Fruit fly (Drosophila melanogaster) whole organism, adult: ENCODE measurements around the gene Tim17b1.
A peak's percentile ranks its signal among the peaks of the same experiment; 100 is the strongest.

Experiments used
- CG11617 ChIP-seq: fragments of 200-800 bp; sonication (Bioruptor generic); optimal IDR thresholded peaks from 2 replicates; lab custom pipeline; 2017; ENCODE audit warnings: mild to moderate bottlenecking, missing biosample characterization, missing genetic modification reagents, missing genetic modification characterization
- CG12768 ChIP-seq: fragments of 200-800 bp; sonication (Bioruptor generic); optimal IDR thresholded peaks from 2 replicates; lab custom pipeline; 2017; ENCODE audit warnings: missing biosample characterization, missing genetic modification characterization, mild to moderate bottlenecking, moderate library complexity, missing genetic modification reagents
- CG14711 ChIP-seq: fragments of 200-800 bp; sonication (Bioruptor generic); optimal IDR thresholded peaks from 2 replicates; lab custom pipeline; 2018; ENCODE audit warnings: missing biosample characterization, mild to moderate bottlenecking, missing genetic modification characterization, moderate library complexity
- CG1620 ChIP-seq: fragments of 200-800 bp; sonication (Bioruptor generic); optimal IDR thresholded peaks from 2 replicates; lab custom pipeline; 2016; ENCODE audit warnings: missing biosample characterization, missing genetic modification characterization
- CG33017 ChIP-seq: fragments of 200-800 bp; sonication (Bioruptor generic); optimal IDR thresholded peaks from 2 replicates; lab custom pipeline; 2018; ENCODE audit warnings: missing biosample characterization, mild to moderate bottlenecking, missing genetic modification characterization, moderate library complexity
- CG5204 ChIP-seq: fragments of 200-800 bp; sonication (Bioruptor generic); optimal IDR thresholded peaks from 2 replicates; lab custom pipeline; 2016; ENCODE audit warnings: missing biosample characterization, missing genetic modification characterization
- CG7045 ChIP-seq: fragments of 200-800 bp; sonication (Bioruptor generic); optimal IDR thresholded peaks from 2 replicates; lab custom pipeline; 2017; ENCODE audit warnings: missing biosample characterization, mild to moderate bottlenecking, missing genetic modification characterization
- CG7101 ChIP-seq: fragments of 200-800 bp; sonication (Bioruptor generic); optimal IDR thresholded peaks from 2 replicates; lab custom pipeline; 2018; ENCODE audit warnings: missing biosample characterization, mild to moderate bottlenecking, missing genetic modification characterization, moderate library complexity
- Clk ChIP-seq: fragments of 200-800 bp; sonication (Bioruptor generic); optimal IDR thresholded peaks from 2 replicates; lab custom pipeline; 2017; ENCODE audit warnings: missing biosample characterization, missing genetic modification characterization
- Crg-1 ChIP-seq: fragments of 200-800 bp; sonication (Bioruptor generic); optimal IDR thresholded peaks from 2 replicates; lab custom pipeline; 2016; ENCODE audit warnings: missing biosample characterization, missing genetic modification characterization
- Hr96 ChIP-seq: fragments of 200-800 bp; sonication (Bioruptor generic); optimal IDR thresholded peaks from 2 replicates; lab custom pipeline; 2016; ENCODE audit warnings: missing biosample characterization, missing genetic modification characterization
- Mnt ChIP-seq: fragments of 200-800 bp; sonication (Bioruptor generic); optimal IDR thresholded peaks from 2 replicates; lab custom pipeline; 2016; ENCODE audit warnings: missing biosample characterization, mild to moderate bottlenecking, missing genetic modification characterization
- bab1 ChIP-seq: fragments of 200-800 bp; sonication (Bioruptor generic); optimal IDR thresholded peaks from 3 replicates; lab custom pipeline; 2019; ENCODE audit warnings: missing biosample characterization, mild to moderate bottlenecking, missing genetic modification characterization, moderate library complexity
- cic ChIP-seq: fragments of 200-800 bp; sonication (Bioruptor generic); optimal IDR thresholded peaks from 2 replicates; lab custom pipeline; 2017; ENCODE audit warnings: missing biosample characterization, mild to moderate bottlenecking, missing genetic modification characterization, moderate library complexity
- cnc ChIP-seq, 2 experiments: fragments of >200 bp; optimal IDR thresholded peaks; 2 replicates each; lab custom pipeline; 2017
- kay ChIP-seq: fragments of 200-800 bp; sonication (Bioruptor generic); peaks from one replicate; lab custom pipeline; 2016; ENCODE audit warnings: missing biosample characterization, missing genetic modification characterization, borderline replicate concordance
- ovo ChIP-seq: fragments of 200-800 bp; sonication (Bioruptor generic); optimal IDR thresholded peaks from 2 replicates; lab custom pipeline; 2016; ENCODE audit warnings: missing biosample characterization, missing genetic modification characterization
- pad ChIP-seq: fragments of 200-800 bp; sonication (Bioruptor generic); optimal IDR thresholded peaks from 3 replicates; lab custom pipeline; 2017; ENCODE audit warnings: missing biosample characterization, missing genetic modification characterization, mild to moderate bottlenecking, moderate library complexity, missing genetic modification reagents
- tj ChIP-seq: fragments of 200-800 bp; sonication (Bioruptor generic); optimal IDR thresholded peaks from 3 replicates; lab custom pipeline; 2017; ENCODE audit warnings: missing biosample characterization, mild to moderate bottlenecking, missing genetic modification characterization, moderate library complexity
- toe ChIP-seq: fragments of 200-800 bp; sonication (Bioruptor generic); optimal IDR thresholded peaks from 2 replicates; lab custom pipeline; 2016; ENCODE audit warnings: missing biosample characterization, missing genetic modification characterization

Gene Tim17b1

dm6 chr3R:5281094-5281493 lies 18.9 kb upstream of the Tim17b1 start:
- TF ChIP-seq tj (GFP tag; lab: Kevin White, UChicago) = peak; percentile 91
- TF ChIP-seq cic (GFP tag; lab: Kevin White, UChicago) = no peak

- TF ChIP-seq tj (GFP tag; lab: Kevin White, UChicago) (no peak), Mnt (GFP tag; lab: Kevin White, UChicago) (peak; percentile 8), cic (GFP tag; lab: Kevin White, UChicago) (no peak), CG12768 (GFP tag; lab: Kevin White, UChicago) (no peak), ovo (GFP tag; lab: Kevin White, UChicago) (no peak), Hr96 (peak; percentile 26), kay (GFP tag; lab: Kevin White, UChicago) (no peak), CG7045 (GFP tag; lab: Kevin White, UChicago) (peak; percentile 19)
These were observed 17.1 kb upstream of the Tim17b1 start for dm6 chr3R:5282755-5283359.

dm6 chr3R:5283360-5283963 lies 16.5 kb upstream of the Tim17b1 start:
- TF ChIP-seq CG7045 (GFP tag; lab: Kevin White, UChicago) (peak; percentile 91), toe (GFP tag; lab: Kevin White, UChicago) (peak; percentile 76), bab1 (GFP tag; lab: Kevin White, UChicago) (peak; percentile 45), kay (GFP tag; lab: Kevin White, UChicago) (peak; percentile 76), Hr96 (peak; percentile 81), cnc (optimal IDR thresholded peaks at IDR 0.05; lab: Kevin White, UChicago) (no peak), Crg-1 (GFP tag; lab: Kevin White, UChicago) (peak; percentile 56), CG11617 (GFP tag; lab: Kevin White, UChicago) (peak; percentile 86), tj (GFP tag; lab: Kevin White, UChicago) (peak; percentile 68), CG12768 (GFP tag; lab: Kevin White, UChicago) (peak; percentile 89), CG1620 (peak; percentile 45), ovo (GFP tag; lab: Kevin White, UChicago) (peak; percentile 43), CG14711 (tag; lab: Kevin White, UChicago) (peak; percentile 59), cic (GFP tag; lab: Kevin White, UChicago) (peak; percentile 52), CG33017 (tag; lab: Kevin White, UChicago) (peak; percentile 83), CG5204 (GFP tag; lab: Kevin White, UChicago) (peak; percentile 92), pad (peak; percentile 61), CG7101 (tag; lab: Kevin White, UChicago) (peak; percentile 75), Clk (GFP tag; lab: Kevin White, UChicago) (peak; percentile 70), Mnt (GFP tag; lab: Kevin White, UChicago) (peak; percentile 63)

dm6 chr3R:5285937-5286336 lies 14.0 kb upstream of the Tim17b1 start:
- TF ChIP-seq tj (GFP tag; lab: Kevin White, UChicago) = no peak
- no peak for TF ChIP-seq Hr96
- TF ChIP-seq cnc (optimal IDR thresholded peaks at IDR 0.05; lab: Kevin White, UChicago) = no peak
- no peak for TF ChIP-seq Mnt (GFP tag; lab: Kevin White, UChicago)
- no peak for TF ChIP-seq CG7045 (GFP tag; lab: Kevin White, UChicago)
- no peak for TF ChIP-seq Crg-1 (GFP tag; lab: Kevin White, UChicago)
- TF ChIP-seq CG12768 (GFP tag; lab: Kevin White, UChicago) = no peak
- TF ChIP-seq cic (GFP tag; lab: Kevin White, UChicago) = no peak
- no peak for TF ChIP-seq toe (GFP tag; lab: Kevin White, UChicago)
- TF ChIP-seq CG7101 (tag; lab: Kevin White, UChicago) = no peak
- no peak for TF ChIP-seq CG1620
- TF ChIP-seq ovo (GFP tag; lab: Kevin White, UChicago) = no peak
- no peak for TF ChIP-seq CG33017 (tag; lab: Kevin White, UChicago)
- TF ChIP-seq CG14711 (tag; lab: Kevin White, UChicago) = no peak

- TF ChIP-seq CG7101 (tag; lab: Kevin White, UChicago) = no peak
- TF ChIP-seq cic (GFP tag; lab: Kevin White, UChicago) = peak; percentile 36
- no peak for TF ChIP-seq Mnt (GFP tag; lab: Kevin White, UChicago)
- TF ChIP-seq cnc (optimal IDR thresholded peaks at IDR 0.05; lab: Kevin White, UChicago) = no peak
- no peak for TF ChIP-seq CG33017 (tag; lab: Kevin White, UChicago)
These were observed 12.9 kb upstream of the Tim17b1 start for dm6 chr3R:5286918-5287636.

- TF ChIP-seq bab1 (GFP tag; lab: Kevin White, UChicago) (no peak), tj (GFP tag; lab: Kevin White, UChicago) (no peak), CG7045 (GFP tag; lab: Kevin White, UChicago) (no peak), CG7101 (tag; lab: Kevin White, UChicago) (no peak), toe (GFP tag; lab: Kevin White, UChicago) (no peak), Mnt (GFP tag; lab: Kevin White, UChicago) (no peak), kay (GFP tag; lab: Kevin White, UChicago) (no peak), cic (GFP tag; lab: Kevin White, UChicago) (no peak), pad (no peak), CG12768 (GFP tag; lab: Kevin White, UChicago) (no peak), Crg-1 (GFP tag; lab: Kevin White, UChicago) (no peak), ovo (GFP tag; lab: Kevin White, UChicago) (no peak), CG14711 (tag; lab: Kevin White, UChicago) (no peak), Hr96 (no peak), CG1620 (no peak), cnc (optimal IDR thresholded peaks at IDR 0.05; lab: Kevin White, UChicago) (no peak)
These were observed 12.0 kb upstream of the Tim17b1 start for dm6 chr3R:5287965-5288364.
